Worm (Caenorhabditis elegans) whole organism, early embryonic: Measurements from ENCODE around the gene T25B9.8.

Source experiments
- aly-1 ChIP-seq: sonication (generic microtip); optimal IDR thresholded peaks from 2 replicates; lab custom pipeline; 2016; ENCODE audit warnings: missing genetic modification characterization, missing compliant biosample characterization
- sea-1 ChIP-seq: fragments of 200-800 bp; sonication (Bioruptor generic); conservative IDR thresholded peaks from 2 replicates; pipeline ENCODE4 v1.3.6; 2022; ENCODE audit warnings: missing genetic modification characterization, missing compliant biosample characterization

ce11 chrIV:10761344-10761743 lies 6.7 kb downstream of the T25B9.8 start, which contains the start of gene ugt-54:
- no peak for TF ChIP-seq aly-1 (tag; lab: Kevin White, UChicago)
- no peak for TF ChIP-seq sea-1
